Worm (Caenorhabditis elegans) whole organism, young adult: ENCODE results near the gene ech-9.
A peak's percentile ranks its signal among the peaks of the same experiment; 100 is the strongest.

Experiments used
- B0019.2 ChIP-seq: fragments of 200-800 bp; sonication (Bioruptor generic); conservative IDR thresholded peaks from 2 replicates; pipeline ENCODE4 v1.3.6; 2022; ENCODE audit warnings: missing genetic modification reagents, missing genetic modification characterization, missing compliant biosample characterization
- B0035.1 ChIP-seq: sonication (generic microtip); optimal IDR thresholded peaks from 2 replicates; lab custom pipeline; 2016; ENCODE audit warnings: missing genetic modification characterization, mild to moderate bottlenecking, missing compliant biosample characterization, missing genotype, missing genetic modification reagents
- F10E7.11 ChIP-seq: sonication (generic microtip); optimal IDR thresholded peaks from 2 replicates; lab custom pipeline; 2017; ENCODE audit warnings: mild to moderate bottlenecking, missing genetic modification characterization, moderate library complexity, missing compliant biosample characterization
- F33H1.4 ChIP-seq: fragments of 200-800 bp; sonication (Bioruptor generic); IDR thresholded peaks from 2 replicates; pipeline ENCODE4 v1.3.6; 2022; ENCODE audit warnings: missing genetic modification reagents, missing genetic modification characterization, missing compliant biosample characterization
- F55B11.4 ChIP-seq: sonication (generic microtip); optimal IDR thresholded peaks from 2 replicates; lab custom pipeline; 2016; ENCODE audit warnings: missing compliant biosample characterization, missing genetic modification characterization, borderline replicate concordance; ENCODE audit not compliant: insufficient read depth
- T07F8.4 ChIP-seq: sonication (generic microtip); optimal IDR thresholded peaks from 2 replicates; lab custom pipeline; 2016; ENCODE audit warnings: mild to moderate bottlenecking, missing genetic modification characterization, moderate library complexity, missing compliant biosample characterization
- Y67H2A.10 ChIP-seq: fragments of 200-800 bp; sonication (Bioruptor generic); conservative IDR thresholded peaks from 2 replicates; pipeline ENCODE4 v1.3.6; 2022; ENCODE audit warnings: missing genetic modification reagents, missing genetic modification characterization, missing compliant biosample characterization
- aptf-3 ChIP-seq: fragments of 200-800 bp; sonication (Bioruptor generic); IDR thresholded peaks from 2 replicates; pipeline ENCODE4 v1.3.6; 2022; ENCODE audit warnings: missing genetic modification characterization, missing compliant biosample characterization
- atf-7 ChIP-seq: sonication (generic microtip); optimal IDR thresholded peaks from 2 replicates; lab custom pipeline; 2017; ENCODE audit warnings: mild to moderate bottlenecking, missing genetic modification characterization, missing compliant biosample characterization
- attf-3 ChIP-seq: fragments of 200-800 bp; sonication (Bioruptor generic); conservative IDR thresholded peaks from 2 replicates; pipeline ENCODE4 v1.3.6; 2022; ENCODE audit warnings: missing genetic modification reagents, missing genetic modification characterization, missing compliant biosample characterization
- attf-5 ChIP-seq: fragments of 200-800 bp; sonication (Bioruptor generic); optimal IDR thresholded peaks from 2 replicates; lab custom pipeline; 2018; ENCODE audit warnings: mild to moderate bottlenecking, missing genetic modification characterization, missing compliant biosample characterization
- attf-6 ChIP-seq: fragments of 200-800 bp; sonication (Bioruptor generic); IDR thresholded peaks from 2 replicates; pipeline ENCODE4 v1.3.6; 2022; ENCODE audit warnings: missing genetic modification reagents, missing genetic modification characterization, missing compliant biosample characterization
- bed-1 ChIP-seq: fragments of 200-800 bp; sonication (Bioruptor generic); IDR thresholded peaks from 2 replicates; pipeline ENCODE4 v1.3.6; 2022; ENCODE audit warnings: missing genetic modification reagents, missing genetic modification characterization, missing compliant biosample characterization
- ceh-27 ChIP-seq: fragments of 200-800 bp; sonication (Bioruptor generic); optimal IDR thresholded peaks from 2 replicates; lab custom pipeline; 2018; ENCODE audit warnings: mild to moderate bottlenecking, missing genetic modification characterization, moderate library complexity, missing compliant biosample characterization
- ceh-79 ChIP-seq: sonication (generic microtip); optimal IDR thresholded peaks from 2 replicates; lab custom pipeline; 2017; ENCODE audit warnings: mild to moderate bottlenecking, missing genetic modification characterization, missing compliant biosample characterization
- ceh-91 ChIP-seq: fragments of 200-800 bp; sonication (Bioruptor generic); IDR thresholded peaks from 2 replicates; pipeline ENCODE4 v1.3.6; 2022; ENCODE audit warnings: missing genetic modification reagents, missing genetic modification characterization, missing compliant biosample characterization
- dpl-1 ChIP-seq: fragments of 150-350 bp; optimal IDR thresholded peaks from 2 replicates; lab custom pipeline; 2014; ENCODE audit warnings: missing biosample characterization, missing genetic modification reagents, missing genetic modification characterization
- ekl-4 ChIP-seq: fragments of 200-800 bp; sonication (Bioruptor generic); IDR thresholded peaks from 2 replicates; pipeline ENCODE4 v1.3.6; 2022; ENCODE audit warnings: missing genetic modification reagents, missing genetic modification characterization, missing compliant biosample characterization
- gei-17 ChIP-seq: fragments of 200-800 bp; sonication (Bioruptor generic); optimal IDR thresholded peaks from 2 replicates; lab custom pipeline; 2018; ENCODE audit warnings: mild to moderate bottlenecking, missing genetic modification characterization, missing compliant biosample characterization
- hrde-1 ChIP-seq: sonication (generic microtip); optimal IDR thresholded peaks from 2 replicates; lab custom pipeline; 2016; ENCODE audit warnings: missing genetic modification characterization, mild to moderate bottlenecking, missing compliant biosample characterization, moderate library complexity, missing genotype, missing genetic modification reagents, borderline replicate concordance
- hsf-1 ChIP-seq: fragments of 200-800 bp; sonication (Bioruptor generic); IDR thresholded peaks from 2 replicates; pipeline ENCODE4 v1.3.6; 2022; ENCODE audit warnings: missing genetic modification reagents, missing genetic modification characterization, missing compliant biosample characterization
- lag-1 ChIP-seq: fragments of 200-800 bp; sonication (Bioruptor generic); IDR thresholded peaks from 2 replicates; pipeline ENCODE4 v1.3.6; 2022; ENCODE audit warnings: missing genetic modification reagents, missing genetic modification characterization, missing compliant biosample characterization
- let-526 ChIP-seq: fragments of 200-800 bp; sonication (Bioruptor generic); IDR thresholded peaks from 2 replicates; pipeline ENCODE4 v1.3.6; 2022; ENCODE audit warnings: missing genetic modification reagents, missing genetic modification characterization, missing compliant biosample characterization
- lin-35 ChIP-seq, 3 experiments: fragments of 150-350 bp in 2 of 3; sonication (generic microtip) in 1 of 3; optimal IDR thresholded peaks; 2 replicates each; lab custom pipeline; 2014 to 2018; ENCODE audit warnings: missing biosample characterization in 3 of 3, missing genetic modification characterization in 3 of 3, missing genetic modification reagents in 3 of 3
- lsl-1 ChIP-seq: fragments of 200-800 bp; sonication (Bioruptor generic); optimal IDR thresholded peaks from 2 replicates; lab custom pipeline; 2018; ENCODE audit warnings: mild to moderate bottlenecking, missing genetic modification characterization, moderate library complexity, missing compliant biosample characterization
- madf-6 ChIP-seq: fragments of 200-800 bp; sonication (Bioruptor generic); IDR thresholded peaks from 2 replicates; pipeline ENCODE4 v1.3.6; 2022; ENCODE audit warnings: missing genetic modification reagents, missing genetic modification characterization, missing compliant biosample characterization
- madf-8 ChIP-seq: fragments of 200-800 bp; sonication (Bioruptor generic); conservative IDR thresholded peaks from 2 replicates; pipeline ENCODE4 v1.3.6; 2022; ENCODE audit warnings: missing genetic modification reagents, missing genetic modification characterization, missing compliant biosample characterization
- mcd-1 ChIP-seq: fragments of 200-800 bp; sonication (Bioruptor generic); IDR thresholded peaks from 2 replicates; pipeline ENCODE4 v1.3.6; 2022; ENCODE audit warnings: missing genetic modification reagents, missing genetic modification characterization, missing compliant biosample characterization
- mxl-1 ChIP-seq: sonication (generic microtip); optimal IDR thresholded peaks from 2 replicates; lab custom pipeline; 2016; ENCODE audit warnings: missing genetic modification characterization, missing compliant biosample characterization
- nfyb-1 ChIP-seq: fragments of 200-800 bp; sonication (Bioruptor generic); IDR thresholded peaks from 2 replicates; pipeline ENCODE4 v1.3.6; 2022; ENCODE audit warnings: missing genetic modification reagents, missing genetic modification characterization, missing compliant biosample characterization
- nhr-120 ChIP-seq: fragments of 200-800 bp; sonication (Bioruptor generic); IDR thresholded peaks from 2 replicates; pipeline ENCODE4 v1.3.6; 2022; ENCODE audit warnings: missing genetic modification characterization, missing compliant biosample characterization
- rec-8 ChIP-seq, 2 experiments: sonication (generic microtip); optimal IDR thresholded peaks; 2 replicates each; lab custom pipeline; 2016; ENCODE audit warnings: mild to moderate bottlenecking in 2 of 2, missing genetic modification characterization in 2 of 2, missing genetic modification reagents in 2 of 2, missing genotype in 2 of 2, missing biosample characterization in 1 of 2, missing compliant biosample characterization in 1 of 2, moderate library complexity in 1 of 2
- repo-1 ChIP-seq: sonication (generic microtip); optimal IDR thresholded peaks from 2 replicates; lab custom pipeline; 2017; ENCODE audit warnings: mild to moderate bottlenecking, missing genetic modification characterization, missing compliant biosample characterization
- rpc-1 ChIP-seq, 2 experiments: fragments of 150-350 bp in 1 of 2; sonication (generic microtip) in 1 of 2; optimal IDR thresholded peaks; 2 replicates each; lab custom pipeline; 2014 to 2018; ENCODE audit warnings: missing biosample characterization in 1 of 2, missing genetic modification characterization in 1 of 2, missing genetic modification reagents in 1 of 2, missing genotype in 1 of 2
- sea-2 ChIP-seq: fragments of 200-800 bp; sonication (Bioruptor generic); IDR thresholded peaks from 2 replicates; pipeline ENCODE4 v1.3.6; 2022; ENCODE audit warnings: missing genetic modification characterization, missing compliant biosample characterization
- snpc-1.3 ChIP-seq: sonication (generic microtip); optimal IDR thresholded peaks from 2 replicates; lab custom pipeline; 2017; ENCODE audit warnings: missing genetic modification characterization, mild to moderate bottlenecking, missing compliant biosample characterization, antibody characterized with exemption, moderate library complexity, missing genotype, missing genetic modification reagents; ENCODE audit not compliant: insufficient read depth
- snpc-4 ChIP-seq, 5 experiments: fragments of 150-350 bp in 1 of 5; sonication (generic microtip) in 4 of 5; optimal IDR thresholded peaks; 2 replicates each; lab custom pipeline; 2014 to 2018; ENCODE audit warnings: missing genetic modification characterization in 5 of 5, missing biosample characterization in 3 of 5, antibody characterized with exemption in 2 of 5, mild to moderate bottlenecking in 2 of 5, missing compliant biosample characterization in 2 of 5, missing genotype in 2 of 5, moderate library complexity in 2 of 5, missing genetic modification reagents in 1 of 5
- unc-130 ChIP-seq: sonication (generic microtip); optimal IDR thresholded peaks from 2 replicates; lab custom pipeline; 2016; ENCODE audit warnings: missing genetic modification reagents, missing genetic modification characterization, missing compliant biosample characterization
- unc-62 ChIP-seq: fragments of 150-350 bp; optimal IDR thresholded peaks from 2 replicates; lab custom pipeline; 2014; ENCODE audit warnings: missing biosample characterization, missing genetic modification reagents, missing genetic modification characterization
- ztf-25 ChIP-seq: fragments of 200-800 bp; sonication (Bioruptor generic); IDR thresholded peaks from 2 replicates; pipeline ENCODE4 v1.3.6; 2022; ENCODE audit warnings: missing genetic modification reagents, missing genetic modification characterization, missing compliant biosample characterization
- ztf-26 ChIP-seq: sonication (generic microtip); optimal IDR thresholded peaks from 2 replicates; lab custom pipeline; 2017; ENCODE audit warnings: missing genetic modification characterization, missing compliant biosample characterization

ech-9 gene

ce11 chrIV:10206182-10206581 is 28.9 kb downstream of the ech-9 start, which contains the start of gene K04D7.6:
TSS of gene K04D7.6 (minus strand) at chrIV:10206282.
- TF ChIP-seq nfyb-1: no peak
- TF ChIP-seq dpl-1 (GFP tag; lab: Kevin White, UChicago): no peak
- TF ChIP-seq repo-1 (tag; lab: Kevin White, UChicago): no peak
- no peak for TF ChIP-seq ceh-91 (GFP tag; lab: Robert Waterston, UW)
- TF ChIP-seq ceh-79 (tag; lab: Kevin White, UChicago): no peak
- no peak for TF ChIP-seq rpc-1 (optimal IDR thresholded peaks at IDR 0.05; lab: Kevin White, UChicago)
- no peak for TF ChIP-seq rpc-1 (tag; optimal IDR thresholded peaks at IDR 0.05; lab: Kevin White, UChicago)
- TF ChIP-seq B0019.2 (GFP tag; lab: Robert Waterston, UW): no peak
- no peak for TF ChIP-seq gei-17 (GFP tag; lab: Kevin White, UChicago)
- no peak for TF ChIP-seq rec-8 (tag; optimal IDR thresholded peaks at IDR 0.05; lab: Kevin White, UChicago)
- no peak for TF ChIP-seq mxl-1 (tag; lab: Kevin White, UChicago)
- TF ChIP-seq ztf-26 (tag; lab: Kevin White, UChicago): no peak
- no peak for TF ChIP-seq attf-5 (GFP tag; lab: Kevin White, UChicago)
- no peak for TF ChIP-seq hsf-1
- no peak for TF ChIP-seq F33H1.4 (GFP tag; lab: Robert Waterston, UW)
- TF ChIP-seq F10E7.11 (tag; lab: Kevin White, UChicago): no peak
- no peak for TF ChIP-seq ztf-25 (GFP tag; lab: Robert Waterston, UW)
- no peak for TF ChIP-seq lin-35 (GFP tag; optimal IDR thresholded peaks at IDR 0.05; lab: Kevin White, UChicago)
- no peak for TF ChIP-seq attf-6 (GFP tag; lab: Robert Waterston, UW)
- TF ChIP-seq let-526 (GFP tag; lab: Robert Waterston, UW): no peak
- TF ChIP-seq, all 124 proteins: peak for 0

- TF ChIP-seq ceh-27 (GFP tag; lab: Kevin White, UChicago) (peak; percentile 16), bed-1 (GFP tag; lab: Robert Waterston, UW) (no peak), unc-130 (GFP tag; lab: Kevin White, UChicago) (peak; percentile 18), ceh-79 (tag; lab: Kevin White, UChicago) (no peak), attf-5 (GFP tag; lab: Kevin White, UChicago) (peak; percentile 41), mcd-1 (peak; percentile 42; the same call in 1 of the 2 replicates), lsl-1 (GFP tag; lab: Kevin White, UChicago) (peak; percentile 59)
Observed at ce11 chrIV:10197317-10197867, 37.7 kb downstream of the ech-9 start, which contains the start of gene gon-4. TSS of gene gon-4 (plus strand) at chrIV:10197817.

- no peak for TF ChIP-seq unc-62
- no peak for TF ChIP-seq bed-1 (GFP tag; lab: Robert Waterston, UW)
- TF ChIP-seq madf-6: no peak
- no peak for TF ChIP-seq nhr-120 (GFP tag; lab: Robert Waterston, UW)
- no peak for TF ChIP-seq snpc-4 (GFP tag; optimal IDR thresholded peaks at IDR 0.05; lab: Kevin White, UChicago)
- no peak for TF ChIP-seq snpc-4 (tag; optimal IDR thresholded peaks at IDR 0.05; lab: Kevin White, UChicago)
- no peak for TF ChIP-seq dpl-1 (GFP tag; lab: Kevin White, UChicago)
- TF ChIP-seq sea-2 (GFP tag; lab: Robert Waterston, UW): no peak
- no peak for TF ChIP-seq atf-7 (tag; lab: Kevin White, UChicago)
- no peak for TF ChIP-seq lag-1 (GFP tag; lab: Robert Waterston, UW)
- TF ChIP-seq Y67H2A.10 (GFP tag; lab: Robert Waterston, UW): no peak
- TF ChIP-seq, all 124 proteins: peak for 0
Observed at ce11 chrIV:10194345-10194744, 40.8 kb downstream of the ech-9 start, which contains the start of gene ptrg-1. TSS of gene ptrg-1 (minus strand) at chrIV:10194445.

- TF ChIP-seq hrde-1 (no peak), snpc-1.3 (tag; lab: Kevin White, UChicago) (no peak), madf-8 (no peak), attf-3 (GFP tag; lab: Robert Waterston, UW) (no peak), bed-1 (GFP tag; lab: Robert Waterston, UW) (no peak), T07F8.4 (no peak), ceh-91 (GFP tag; lab: Robert Waterston, UW) (no peak), mxl-1 (tag; lab: Kevin White, UChicago) (no peak), F55B11.4 (no peak), B0035.1 (tag; lab: Kevin White, UChicago) (no peak), aptf-3 (GFP tag; lab: Robert Waterston, UW) (no peak), attf-6 (GFP tag; lab: Robert Waterston, UW) (no peak), ekl-4 (no peak)
Observed at ce11 chrIV:10191498-10191897, 43.6 kb downstream of the ech-9 start.
